Fruit fly (Drosophila melanogaster) whole organism, adult: Measurements from ENCODE around the gene CG46511.
"Not testable (repeated sequence)": the region's sequence is repeated elsewhere in the genome, so short reads cannot be mapped to it uniquely, and the experiment has no call there.

Experiments
- CG14711 ChIP-seq: fragments of 200-800 bp; sonication (Bioruptor generic); optimal IDR thresholded peaks from 2 replicates; lab custom pipeline; 2018; ENCODE audit warnings: missing biosample characterization, mild to moderate bottlenecking, missing genetic modification characterization, moderate library complexity
- CG1620 ChIP-seq: fragments of 200-800 bp; sonication (Bioruptor generic); optimal IDR thresholded peaks from 2 replicates; lab custom pipeline; 2016; ENCODE audit warnings: missing biosample characterization, missing genetic modification characterization
- CG7045 ChIP-seq: fragments of 200-800 bp; sonication (Bioruptor generic); optimal IDR thresholded peaks from 2 replicates; lab custom pipeline; 2017; ENCODE audit warnings: missing biosample characterization, mild to moderate bottlenecking, missing genetic modification characterization
- CG7101 ChIP-seq: fragments of 200-800 bp; sonication (Bioruptor generic); optimal IDR thresholded peaks from 2 replicates; lab custom pipeline; 2018; ENCODE audit warnings: missing biosample characterization, mild to moderate bottlenecking, missing genetic modification characterization, moderate library complexity
- Hr96 ChIP-seq: fragments of 200-800 bp; sonication (Bioruptor generic); optimal IDR thresholded peaks from 2 replicates; lab custom pipeline; 2016; ENCODE audit warnings: missing biosample characterization, missing genetic modification characterization
- bab1 ChIP-seq: fragments of 200-800 bp; sonication (Bioruptor generic); optimal IDR thresholded peaks from 3 replicates; lab custom pipeline; 2019; ENCODE audit warnings: missing biosample characterization, mild to moderate bottlenecking, missing genetic modification characterization, moderate library complexity
- cnc ChIP-seq, 2 experiments: fragments of >200 bp; optimal IDR thresholded peaks; 2 replicates each; lab custom pipeline; 2017
- kay ChIP-seq: fragments of 200-800 bp; sonication (Bioruptor generic); peaks from one replicate; lab custom pipeline; 2016; ENCODE audit warnings: missing biosample characterization, missing genetic modification characterization, borderline replicate concordance
- toe ChIP-seq: fragments of 200-800 bp; sonication (Bioruptor generic); optimal IDR thresholded peaks from 2 replicates; lab custom pipeline; 2016; ENCODE audit warnings: missing biosample characterization, missing genetic modification characterization

DNA sequence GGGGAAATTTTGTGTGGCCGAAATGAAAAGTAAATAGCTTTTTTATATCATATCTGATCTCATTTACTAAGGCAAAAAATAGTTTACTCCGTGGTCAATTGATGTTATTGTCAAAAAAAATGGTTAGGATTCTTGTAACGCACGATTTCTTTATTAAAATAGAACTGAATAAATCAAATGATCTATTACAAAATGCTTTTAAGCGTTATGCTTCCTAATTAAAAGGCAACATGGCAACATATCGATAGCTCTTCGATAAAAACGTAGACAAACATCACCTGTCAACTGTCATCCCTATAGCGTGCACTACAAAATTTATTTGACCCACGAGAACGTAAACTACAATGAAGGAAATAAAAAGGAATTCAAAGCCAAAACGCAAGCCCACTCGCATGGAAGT lies 5.1 kb upstream of the CG46511 start, which contains the start of gene CG46510:
- not testable (repeated sequence) for TF ChIP-seq kay (GFP tag; lab: Kevin White, UChicago); CG14711 (tag; lab: Kevin White, UChicago); cnc (optimal IDR thresholded peaks at IDR 0.05; lab: Kevin White, UChicago); CG7045 (GFP tag; lab: Kevin White, UChicago); Hr96 (GFP tag; lab: Kevin White, UChicago); CG7101 (tag; lab: Kevin White, UChicago); bab1 (GFP tag; lab: Kevin White, UChicago); CG1620 (GFP tag; lab: Kevin White, UChicago); toe (GFP tag; lab: Kevin White, UChicago)
